Fruit fly (Drosophila melanogaster) whole organism, wandering third instar larva: ENCODE measurements around the gene CG13937.

Experiments used
- Abd-B ChIP-seq: fragments of >200 bp; optimal IDR thresholded peaks from 2 replicates; lab custom pipeline; 2017; ENCODE audit warnings: missing biosample characterization, missing genetic modification characterization
- CG32264 ChIP-seq: fragments of 200-800 bp; sonication (Bioruptor generic); optimal IDR thresholded peaks from 2 replicates; lab custom pipeline; 2016; ENCODE audit warnings: missing biosample characterization, missing genetic modification characterization
- CG9705 ChIP-seq: fragments of 200-800 bp; sonication (Bioruptor generic); optimal IDR thresholded peaks from 2 replicates; lab custom pipeline; 2018; ENCODE audit warnings: missing biosample characterization, mild to moderate bottlenecking, missing genetic modification characterization
- CrebA ChIP-seq: fragments of 200-800 bp; sonication (Bioruptor generic); optimal IDR thresholded peaks from 2 replicates; lab custom pipeline; 2016; ENCODE audit warnings: missing biosample characterization, mild to moderate bottlenecking, missing genetic modification characterization, borderline replicate concordance
- Dfd ChIP-seq: fragments of >200 bp; optimal IDR thresholded peaks from 2 replicates; lab custom pipeline; 2017; ENCODE audit warnings: missing biosample characterization, missing genetic modification characterization
- Dif ChIP-seq: fragments of 200-275, 200-300 bp; sonication (Bioruptor generic); optimal IDR thresholded peaks from 2 replicates; lab custom pipeline; 2018; ENCODE audit warnings: missing biosample characterization, missing genetic modification characterization; ENCODE audit not compliant: partially characterized antibody
- HLH106 ChIP-seq: fragments of 200-800 bp; optimal IDR thresholded peaks from 3 replicates; lab custom pipeline; 2019; ENCODE audit warnings: missing biosample characterization, mild to moderate bottlenecking, missing genetic modification characterization, moderate library complexity
- Hr78 ChIP-seq: fragments of >200 bp; optimal IDR thresholded peaks from 2 replicates; lab custom pipeline; 2017; ENCODE audit warnings: missing biosample characterization, missing genetic modification characterization
- Hr83 ChIP-seq: fragments of 200-300 bp; sonication (Bioruptor generic); optimal IDR thresholded peaks from 2 replicates; lab custom pipeline; 2016; ENCODE audit warnings: missing biosample characterization, mild to moderate bottlenecking, missing genetic modification characterization, moderate library complexity; ENCODE audit not compliant: poor library complexity, severe bottlenecking
- Jra ChIP-seq: sonication (Bioruptor generic); optimal IDR thresholded peaks from 2 replicates; lab custom pipeline; 2016; ENCODE audit warnings: missing biosample characterization, missing genetic modification characterization
- Mio ChIP-seq: sonication (Bioruptor generic); optimal IDR thresholded peaks from 2 replicates; lab custom pipeline; 2016; ENCODE audit warnings: missing biosample characterization, missing genetic modification characterization
- Myc ChIP-seq: fragments of >200 bp; optimal IDR thresholded peaks from 2 replicates; lab custom pipeline; 2017
- N ChIP-seq: fragments of >200 bp; optimal IDR thresholded peaks from 2 replicates; lab custom pipeline; 2018; ENCODE audit warnings: missing biosample characterization, missing external identifiers, missing genetic modification characterization
- OdsH ChIP-seq: fragments of 200-800 bp; sonication (Bioruptor generic); optimal IDR thresholded peaks from 2 replicates; lab custom pipeline; 2016; ENCODE audit warnings: missing biosample characterization, mild to moderate bottlenecking, missing genetic modification characterization
- Rel ChIP-seq, 2 experiments: fragments of 200-800 bp; sonication (Bioruptor generic) in 1 of 2; optimal IDR thresholded peaks; 2 replicates in 1 of 2; 3 replicates in 1 of 2; lab custom pipeline; 2016 to 2019; ENCODE audit warnings: mild to moderate bottlenecking in 2 of 2, missing biosample characterization in 2 of 2, missing genetic modification characterization in 2 of 2, moderate library complexity in 1 of 2
- Sp1 ChIP-seq: fragments of 200-800 bp; sonication (Bioruptor generic); optimal IDR thresholded peaks from 3 replicates; lab custom pipeline; 2019; ENCODE audit warnings: missing biosample characterization, mild to moderate bottlenecking, missing genetic modification characterization, moderate library complexity
- Vsx2 ChIP-seq: fragments of 200-300, 225-300 bp; sonication (Bioruptor generic); optimal IDR thresholded peaks from 2 replicates; lab custom pipeline; 2018; ENCODE audit warnings: missing biosample characterization, missing genetic modification characterization; ENCODE audit not compliant: partially characterized antibody
- brk ChIP-seq: fragments of 200-800 bp; sonication (Bioruptor generic); optimal IDR thresholded peaks from 2 replicates; lab custom pipeline; 2016; ENCODE audit warnings: missing biosample characterization, mild to moderate bottlenecking, missing genetic modification characterization
- dmrt93B ChIP-seq: fragments of 200-800 bp; sonication (Bioruptor generic); optimal IDR thresholded peaks from 2 replicates; lab custom pipeline; 2018; ENCODE audit warnings: missing biosample characterization, mild to moderate bottlenecking, missing genetic modification characterization
- dsf ChIP-seq: sonication (Bioruptor generic); optimal IDR thresholded peaks from 2 replicates; lab custom pipeline; 2016; ENCODE audit warnings: missing biosample characterization, missing genetic modification characterization, borderline replicate concordance
- ey ChIP-seq: fragments of 200-800 bp; sonication (Bioruptor generic); optimal IDR thresholded peaks from 2 replicates; lab custom pipeline; 2016; ENCODE audit warnings: missing biosample characterization, missing genetic modification characterization
- foxo ChIP-seq, 2 experiments: fragments of 200-800 bp; sonication (Bioruptor generic); optimal IDR thresholded peaks; 2 replicates in 1 of 2; 3 replicates in 1 of 2; lab custom pipeline; 2016 to 2017; ENCODE audit warnings: missing biosample characterization in 2 of 2, missing genetic modification characterization in 2 of 2
- fru ChIP-seq: fragments of 200-800 bp; sonication (Bioruptor generic); optimal IDR thresholded peaks from 3 replicates; lab custom pipeline; 2016; ENCODE audit warnings: missing biosample characterization, mild to moderate bottlenecking, missing genetic modification characterization
- h ChIP-seq: fragments of 200-800 bp; sonication (Bioruptor generic); optimal IDR thresholded peaks from 3 replicates; lab custom pipeline; 2016; ENCODE audit warnings: missing biosample characterization, mild to moderate bottlenecking, missing genetic modification characterization
- jim ChIP-seq: fragments of 175-275, 200-325 bp; sonication (Bioruptor generic); optimal IDR thresholded peaks from 2 replicates; lab custom pipeline; 2016; ENCODE audit warnings: missing biosample characterization, mild to moderate bottlenecking, missing genetic modification characterization
- lola ChIP-seq: fragments of >200 bp; optimal IDR thresholded peaks from 2 replicates; lab custom pipeline; 2017; ENCODE audit warnings: missing biosample characterization, missing genetic modification characterization
- pan ChIP-seq: fragments of >200 bp; optimal IDR thresholded peaks from 2 replicates; lab custom pipeline; 2017
- psq ChIP-seq: fragments of 200-800 bp; sonication (Bioruptor generic); optimal IDR thresholded peaks from 3 replicates; lab custom pipeline; 2017; ENCODE audit warnings: missing biosample characterization, mild to moderate bottlenecking, missing genetic modification characterization, moderate library complexity
- rgr ChIP-seq: fragments of 200-800 bp; sonication (Bioruptor generic); optimal IDR thresholded peaks from 3 replicates; lab custom pipeline; 2016; ENCODE audit warnings: missing biosample characterization, mild to moderate bottlenecking, missing genetic modification characterization
- sage ChIP-seq: fragments of 200-800 bp; sonication (Bioruptor generic); optimal IDR thresholded peaks from 2 replicates; lab custom pipeline; 2016; ENCODE audit warnings: missing biosample characterization, mild to moderate bottlenecking, missing genetic modification characterization
- sv ChIP-seq: fragments of 200-800 bp; sonication (Bioruptor generic); optimal IDR thresholded peaks from 3 replicates; lab custom pipeline; 2016; ENCODE audit warnings: missing biosample characterization, missing genetic modification characterization
- tai ChIP-seq: sonication (Bioruptor generic); optimal IDR thresholded peaks from 2 replicates; lab custom pipeline; 2016; ENCODE audit warnings: missing biosample characterization, missing genetic modification characterization
- usp ChIP-seq: fragments of >200 bp; optimal IDR thresholded peaks from 2 replicates; lab custom pipeline; 2017; ENCODE audit warnings: missing biosample characterization, missing genetic modification characterization

CG13937 gene

DNA sequence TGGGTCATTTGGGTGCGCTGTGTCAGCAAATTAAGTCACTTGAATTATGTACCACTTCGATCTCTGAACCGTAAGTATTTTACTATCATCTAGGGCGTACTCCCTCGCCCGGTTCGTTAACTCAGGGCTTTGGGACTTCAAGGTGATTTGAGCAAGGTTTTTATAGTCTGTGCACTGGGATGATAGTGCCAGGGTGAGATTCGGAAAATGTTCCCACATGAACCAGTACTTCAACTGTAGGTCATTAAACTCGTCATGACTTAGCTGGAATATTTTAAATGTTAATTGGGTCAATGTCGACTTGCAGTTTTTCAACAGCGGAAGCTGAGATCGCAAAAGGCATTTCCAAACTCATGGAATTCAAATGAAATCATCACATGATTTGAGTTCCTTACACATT, 27.4 kb downstream of the CG13937 start, which contains the start of gene CNMa:
TSS of gene CNMa (minus strand) at position 101 of the 400 bp plus-strand sequence.
- TF ChIP-seq Sp1 (GFP tag; lab: Kevin White, UChicago) (no peak), Mio (no peak), dsf (GFP tag; lab: Kevin White, UChicago) (no peak), fru (GFP tag; lab: Kevin White, UChicago) (no peak), CG9705 (GFP tag; lab: Kevin White, UChicago) (no peak), Dif (no peak), Abd-B (GFP tag; lab: Kevin White, UChicago) (no peak), Hr83 (GFP tag; lab: Kevin White, UChicago) (no peak), tai (GFP tag; lab: Kevin White, UChicago) (no peak), h (no peak), lola (GFP tag; lab: Kevin White, UChicago) (no peak), N (no peak), CG32264 (GFP tag; lab: Kevin White, UChicago) (no peak), ey (no peak), CrebA (GFP tag; lab: Kevin White, UChicago) (no peak), jim (GFP tag; lab: Kevin White, UChicago) (no peak), brk (no peak)
- TF ChIP-seq, all 38 proteins: peak for 0

DNA sequence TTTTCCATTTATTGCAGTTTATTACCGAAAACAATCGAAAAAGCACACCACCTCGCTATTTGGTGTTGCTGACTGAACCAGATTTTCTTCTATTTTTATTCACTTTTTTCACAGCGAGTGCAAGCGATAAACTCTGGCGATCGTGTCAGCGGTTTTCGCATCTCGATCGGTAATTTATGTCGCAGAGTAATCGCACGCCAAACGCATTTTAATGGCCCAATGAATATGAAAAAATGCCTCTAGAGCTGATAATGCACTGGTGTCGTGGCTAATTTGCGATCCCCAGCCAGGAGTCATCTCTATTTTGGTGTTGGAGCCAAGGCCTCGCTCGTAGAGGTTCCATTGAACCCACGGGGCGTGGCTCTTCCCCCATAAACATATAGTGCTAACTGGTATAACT, 29.6 kb downstream of the CG13937 start:
- no peak for TF ChIP-seq rgr (GFP tag; lab: Kevin White, UChicago)
- no peak for TF ChIP-seq dmrt93B
- TF ChIP-seq h, result no peak
- TF ChIP-seq HLH106 (tag; lab: Kevin White, UChicago), result no peak
- no peak for TF ChIP-seq usp (GFP tag; lab: Kevin White, UChicago)
- no peak for TF ChIP-seq CrebA (GFP tag; lab: Kevin White, UChicago)
- no peak for TF ChIP-seq sage (GFP tag; lab: Kevin White, UChicago)
- TF ChIP-seq Jra (GFP tag; lab: Kevin White, UChicago), result no peak
- TF ChIP-seq lola (GFP tag; lab: Kevin White, UChicago), result no peak

DNA sequence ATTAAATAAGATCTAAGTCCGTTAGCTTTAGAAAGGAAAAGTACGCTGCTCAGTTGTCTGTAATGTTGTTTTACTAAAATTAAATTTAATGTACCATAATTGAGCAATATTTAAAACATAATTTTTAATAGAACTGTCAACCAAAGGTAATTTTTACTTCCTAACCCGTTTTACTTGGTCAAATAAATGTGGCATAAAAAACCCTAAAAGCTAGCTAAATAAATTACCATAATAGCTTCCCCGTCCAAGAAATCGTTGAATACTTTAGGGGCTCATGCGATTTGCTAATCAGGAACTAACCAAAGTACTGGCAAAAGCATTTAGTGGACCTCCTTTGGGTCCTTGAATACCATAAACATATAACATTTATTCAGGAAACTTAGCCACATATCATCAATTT, 32.3 kb downstream of the CG13937 start:
- TF ChIP-seq sv (GFP tag; lab: Kevin White, UChicago), result no peak
- TF ChIP-seq Abd-B (GFP tag; lab: Kevin White, UChicago), result no peak
- TF ChIP-seq tai (GFP tag; lab: Kevin White, UChicago), result no peak
- peak; percentile 67 for TF ChIP-seq Myc (lab: Kevin White, UChicago)
- TF ChIP-seq Vsx2, result peak; percentile 52
- no peak for TF ChIP-seq sage (GFP tag; lab: Kevin White, UChicago)
- TF ChIP-seq N, result peak; percentile 14

DNA sequence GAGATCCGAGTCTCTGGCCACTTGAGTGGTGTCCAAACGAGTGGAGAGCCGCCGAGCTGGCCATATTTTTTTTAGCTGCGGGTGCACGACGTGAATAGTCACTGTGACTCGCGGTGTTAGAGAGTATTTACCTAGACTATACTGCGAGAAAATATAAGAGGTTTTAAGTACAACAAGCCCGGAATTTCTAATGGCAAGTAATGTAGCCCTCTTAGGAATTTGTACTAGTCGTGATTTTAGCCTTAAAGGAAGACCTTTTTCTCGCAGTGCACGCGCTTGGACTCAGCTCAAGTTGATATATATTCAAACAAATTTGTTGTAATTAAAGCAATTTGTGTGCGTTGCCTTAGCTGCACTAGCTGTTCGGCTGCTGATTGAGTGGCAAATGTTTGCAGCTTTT, 38.2 kb downstream of the CG13937 start:
- no peak for TF ChIP-seq OdsH (GFP tag; lab: Kevin White, UChicago)

DNA sequence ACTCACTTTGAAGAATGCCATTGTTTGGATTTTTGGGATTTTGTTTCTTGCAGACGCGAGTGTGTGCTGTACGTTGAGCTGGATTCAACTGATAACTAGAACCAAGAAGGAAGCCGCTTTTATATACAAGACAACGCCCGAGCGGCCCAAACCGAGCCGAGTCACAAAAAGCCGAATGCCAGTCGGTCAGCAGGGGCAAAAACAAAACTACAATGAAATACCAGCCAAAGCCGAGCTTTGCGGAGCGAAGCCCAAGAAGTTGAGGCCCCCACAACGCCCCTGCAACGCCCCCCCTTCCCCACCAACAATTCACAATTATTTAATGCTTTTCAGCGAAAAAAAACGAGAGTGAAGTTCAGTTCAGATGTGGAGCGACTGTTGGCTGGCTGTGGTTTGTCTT, 40.9 kb downstream of the CG13937 start, which contains the start of gene Cpr62Bc:
TSS of gene Cpr62Bc (minus strand) at position 101 of the 400 bp plus-strand sequence.
- TF ChIP-seq Vsx2, result no peak
- no peak for TF ChIP-seq HLH106 (tag; lab: Kevin White, UChicago)
- TF ChIP-seq foxo (GFP tag; optimal IDR thresholded peaks at IDR 0.05; lab: Kevin White, UChicago), result no peak
- TF ChIP-seq dsf (GFP tag; lab: Kevin White, UChicago), result no peak
- TF ChIP-seq pan (lab: Kevin White, UChicago), result no peak
- no peak for TF ChIP-seq CrebA (GFP tag; lab: Kevin White, UChicago)
- no peak for TF ChIP-seq Jra (GFP tag; lab: Kevin White, UChicago)
- no peak for TF ChIP-seq Hr78
- TF ChIP-seq psq (GFP tag; lab: Kevin White, UChicago), result no peak
- no peak for TF ChIP-seq Rel (GFP tag; optimal IDR thresholded peaks at IDR 0.05; lab: Kevin White, UChicago)
- no peak for TF ChIP-seq Rel (tag; optimal IDR thresholded peaks at IDR 0.05; lab: Kevin White, UChicago)
- TF ChIP-seq Abd-B (GFP tag; lab: Kevin White, UChicago), result no peak
- TF ChIP-seq Myc (lab: Kevin White, UChicago), result no peak
- no peak for TF ChIP-seq usp (GFP tag; lab: Kevin White, UChicago)
- TF ChIP-seq ey, result no peak
- TF ChIP-seq Dfd, result no peak
- no peak for TF ChIP-seq jim (GFP tag; lab: Kevin White, UChicago)
